Worm (Caenorhabditis elegans) whole organism, L2 larva: ENCODE data around the gene C55A6.10.
"Not testable (repeated sequence)": the region's sequence is repeated elsewhere in the genome, so short reads cannot be mapped to it uniquely, and the experiment has no call there.

Experiments used
- C34F6.9 ChIP-seq: fragments of 150-350 bp; optimal IDR thresholded peaks from 2 replicates; lab custom pipeline; 2014; ENCODE audit warnings: missing biosample characterization, missing genetic modification characterization
- F13H6.1 ChIP-seq: sonication (generic microtip); optimal IDR thresholded peaks from 2 replicates; lab custom pipeline; 2016; ENCODE audit warnings: missing genetic modification characterization, missing compliant biosample characterization
- ama-1 ChIP-seq: fragments of 150-350 bp; optimal IDR thresholded peaks from 2 replicates; lab custom pipeline; 2018; ENCODE audit warnings: inconsistent platforms
- blmp-1 ChIP-seq: sonication (generic microtip); optimal IDR thresholded peaks from 2 replicates; lab custom pipeline; 2017; ENCODE audit warnings: missing genetic modification characterization, mild to moderate bottlenecking, missing compliant biosample characterization, antibody characterized with exemption, moderate library complexity; ENCODE audit not compliant: insufficient read depth
- crh-2 ChIP-seq: sonication (generic microtip); optimal IDR thresholded peaks from 2 replicates; lab custom pipeline; 2017; ENCODE audit warnings: missing biosample characterization, missing genetic modification characterization
- dmd-4 ChIP-seq: sonication (generic microtip); optimal IDR thresholded peaks from 2 replicates; lab custom pipeline; 2017; ENCODE audit warnings: missing biosample characterization, missing genetic modification characterization
- egl-27 ChIP-seq: sonication (generic microtip); optimal IDR thresholded peaks from 3 replicates; lab custom pipeline; 2017; ENCODE audit warnings: missing biosample characterization, missing genetic modification reagents, missing genetic modification characterization
- elt-3 ChIP-seq: sonication (generic microtip); optimal IDR thresholded peaks from 2 replicates; lab custom pipeline; 2017; ENCODE audit warnings: missing biosample characterization, missing genetic modification characterization
- fos-1 ChIP-seq: fragments of 150-350 bp; optimal IDR thresholded peaks from 2 replicates; lab custom pipeline; 2014; ENCODE audit warnings: missing biosample characterization, missing genetic modification characterization
- gmeb-1 ChIP-seq: fragments of 150-350 bp; optimal IDR thresholded peaks from 2 replicates; lab custom pipeline; 2014; ENCODE audit warnings: missing biosample characterization, missing genetic modification characterization
- lin-11 ChIP-seq: fragments of 150-350 bp; sonication (generic microtip); optimal IDR thresholded peaks from 2 replicates; lab custom pipeline; 2014; ENCODE audit warnings: missing biosample characterization, missing genetic modification characterization, inconsistent platforms, mixed read lengths
- lin-13 ChIP-seq: fragments of 150-350 bp; optimal IDR thresholded peaks from 2 replicates; lab custom pipeline; 2014; ENCODE audit warnings: missing biosample characterization, missing genetic modification reagents, missing genetic modification characterization
- lin-39 ChIP-seq: fragments of 150-350 bp; optimal IDR thresholded peaks from 2 replicates; lab custom pipeline; 2014; ENCODE audit warnings: missing biosample characterization, missing genetic modification reagents, missing genetic modification characterization
- lsy-2 ChIP-seq, 2 experiments: fragments of 150-350 bp in 1 of 2; sonication (generic microtip) in 1 of 2; optimal IDR thresholded peaks; 2 replicates each; lab custom pipeline; 2014 to 2017; ENCODE audit warnings: missing biosample characterization in 2 of 2, missing genetic modification characterization in 2 of 2
- mab-5 ChIP-seq: fragments of 150-350 bp; optimal IDR thresholded peaks from 2 replicates; lab custom pipeline; 2014; ENCODE audit warnings: missing biosample characterization, missing genetic modification characterization
- mdl-1 ChIP-seq, 2 experiments: fragments of 150-350 bp in 1 of 2; sonication (generic microtip) in 1 of 2; optimal IDR thresholded peaks; 2 replicates each; lab custom pipeline; 2017; ENCODE audit warnings: missing biosample characterization in 2 of 2, missing genetic modification characterization in 2 of 2
- nhr-10 ChIP-seq: sonication (generic microtip); optimal IDR thresholded peaks from 2 replicates; lab custom pipeline; 2017; ENCODE audit warnings: missing biosample characterization, missing genetic modification characterization
- nhr-12 ChIP-seq: fragments of 150-350 bp; optimal IDR thresholded peaks from 2 replicates; lab custom pipeline; 2014; ENCODE audit warnings: missing biosample characterization, missing genetic modification characterization
- nhr-129 ChIP-seq: fragments of 150-350 bp; optimal IDR thresholded peaks from 2 replicates; lab custom pipeline; 2014; ENCODE audit warnings: missing biosample characterization, missing genetic modification characterization
- nhr-21 ChIP-seq: fragments of 150-350 bp; optimal IDR thresholded peaks from 2 replicates; lab custom pipeline; 2014; ENCODE audit warnings: missing biosample characterization, missing genetic modification characterization
- nhr-23 ChIP-seq: fragments of 150-350 bp; optimal IDR thresholded peaks from 2 replicates; lab custom pipeline; 2014; ENCODE audit warnings: missing biosample characterization, missing genetic modification reagents, missing genetic modification characterization
- nhr-237 ChIP-seq: fragments of 150-350 bp; optimal IDR thresholded peaks from 2 replicates; lab custom pipeline; 2014; ENCODE audit warnings: missing biosample characterization, missing genetic modification characterization
- nhr-25 ChIP-seq: fragments of 150-350 bp; sonication (generic microtip); optimal IDR thresholded peaks from 3 replicates; lab custom pipeline; 2014; ENCODE audit warnings: missing biosample characterization, missing genetic modification characterization
- nhr-6 ChIP-seq: fragments of 150-350 bp; optimal IDR thresholded peaks from 2 replicates; lab custom pipeline; 2014; ENCODE audit warnings: missing biosample characterization, missing genetic modification characterization
- peb-1 ChIP-seq: fragments of 150-350 bp; optimal IDR thresholded peaks from 2 replicates; lab custom pipeline; 2014; ENCODE audit warnings: missing biosample characterization, missing genetic modification characterization
- sem-4 ChIP-seq: fragments of 150-350 bp; optimal IDR thresholded peaks from 2 replicates; lab custom pipeline; 2014; ENCODE audit warnings: missing biosample characterization, missing genetic modification reagents, missing genetic modification characterization
- skn-1 ChIP-seq: sonication (generic microtip); optimal IDR thresholded peaks from 2 replicates; lab custom pipeline; 2017; ENCODE audit warnings: missing biosample characterization, missing genetic modification characterization
- sma-3 ChIP-seq: sonication (generic microtip); optimal IDR thresholded peaks from 2 replicates; lab custom pipeline; 2016; ENCODE audit warnings: missing genetic modification reagents, missing genetic modification characterization, missing compliant biosample characterization
- sma-9 ChIP-seq, 2 experiments: fragments of 150-350 bp in 1 of 2; sonication (generic microtip) in 1 of 2; optimal IDR thresholded peaks; 2 replicates each; lab custom pipeline; 2014 to 2016; ENCODE audit warnings: missing genetic modification characterization in 2 of 2, mild to moderate bottlenecking in 1 of 2, missing biosample characterization in 1 of 2, missing compliant biosample characterization in 1 of 2, missing genetic modification reagents in 1 of 2, moderate library complexity in 1 of 2
- unc-55 ChIP-seq: fragments of 150-350 bp; sonication (generic microtip); optimal IDR thresholded peaks from 3 replicates; lab custom pipeline; 2014; ENCODE audit warnings: missing biosample characterization, missing genetic modification reagents, missing genetic modification characterization
- unc-62 ChIP-seq: fragments of 150-350 bp; optimal IDR thresholded peaks from 2 replicates; lab custom pipeline; 2014; ENCODE audit warnings: missing biosample characterization, missing genetic modification reagents, missing genetic modification characterization
- zag-1 ChIP-seq: fragments of 150-350 bp; optimal IDR thresholded peaks from 2 replicates; lab custom pipeline; 2014; ENCODE audit warnings: missing biosample characterization, missing genetic modification characterization
- ztf-1 ChIP-seq: fragments of 200-800 bp; sonication (Bioruptor generic); conservative IDR thresholded peaks from 2 replicates; pipeline ENCODE4 v1.3.6; 2022; ENCODE audit warnings: missing genetic modification characterization, missing compliant biosample characterization
- ztf-11 ChIP-seq: sonication (generic microtip); optimal IDR thresholded peaks from 2 replicates; lab custom pipeline; 2017; ENCODE audit warnings: missing biosample characterization, missing genetic modification characterization

Gene C55A6.10

DNA sequence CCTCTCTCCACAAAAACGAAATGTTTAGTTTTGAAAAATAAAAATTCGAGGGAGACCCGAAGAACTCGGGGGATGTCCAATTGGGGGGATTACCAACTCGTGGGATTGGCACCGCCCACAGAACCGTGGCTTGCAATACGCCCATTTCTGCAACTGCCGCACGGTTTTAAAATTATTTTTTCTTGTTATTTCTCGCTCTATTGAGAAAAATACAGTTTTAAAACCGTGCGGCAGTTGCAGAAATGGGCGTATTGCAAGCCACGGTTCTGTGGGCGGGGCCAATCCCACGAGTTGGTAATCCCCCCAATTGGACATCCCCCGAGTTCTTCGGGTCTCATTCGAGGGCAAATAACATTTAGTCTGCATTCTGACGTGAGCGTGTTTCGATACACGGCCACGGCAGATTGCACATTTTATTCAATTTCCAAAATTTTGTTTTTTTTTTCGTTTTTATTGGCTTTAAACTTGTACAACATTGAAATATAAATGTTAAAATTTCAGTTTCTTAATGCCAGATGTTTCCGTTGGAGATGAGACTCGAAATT lies at the start of gene C55A6.10, which contains the start of gene C55A6.1:
Gene C55A6.10, plus strand, starts transcription at position 495 of the 545 bp plus-strand sequence.
Gene C55A6.1, minus strand, starts transcription at position 116 of the 545 bp plus-strand sequence.
- TF ChIP-seq F13H6.1 (tag; lab: Kevin White, UChicago) = peak; percentile 85
- peak; percentile 54 for TF ChIP-seq nhr-129 (tag; lab: Kevin White, UChicago)
- peak; percentile 69 for TF ChIP-seq sma-9 (GFP tag; optimal IDR thresholded peaks at IDR 0.05; lab: Kevin White, UChicago)
- not testable (repeated sequence) for TF ChIP-seq sma-9 (tag; optimal IDR thresholded peaks at IDR 0.05; lab: Kevin White, UChicago)
- TF ChIP-seq nhr-6 (tag; lab: Kevin White, UChicago) = peak; percentile 18
- peak; percentile 73 for TF ChIP-seq crh-2 (tag; lab: Kevin White, UChicago)
- TF ChIP-seq zag-1 (tag; lab: Kevin White, UChicago) = peak; percentile 2
- peak; percentile 70 for TF ChIP-seq lin-11 (tag; lab: Kevin White, UChicago)
- peak in 1 of 2 experiments; percentile 8 for TF ChIP-seq mdl-1 (tag; optimal IDR thresholded peaks at IDR 0.05; lab: Kevin White, UChicago)
- TF ChIP-seq nhr-21 (tag; lab: Kevin White, UChicago) = peak; percentile 40
- TF ChIP-seq lin-13 (GFP tag; lab: Kevin White, UChicago) = peak; percentile 69
- peak; percentile 10 for TF ChIP-seq blmp-1
- peak; percentile 25 for TF ChIP-seq fos-1 (tag; lab: Kevin White, UChicago)
- peak; percentile 34 to 73 for TF ChIP-seq lsy-2 (tag; optimal IDR thresholded peaks at IDR 0.05; lab: Kevin White, UChicago)
- peak; percentile 74 for TF ChIP-seq nhr-25 (tag; lab: Kevin White, UChicago)
- TF ChIP-seq sma-3 (GFP tag; lab: Kevin White, UChicago) = peak; percentile 83
- peak; percentile 63 for TF ChIP-seq C34F6.9 (tag; lab: Kevin White, UChicago)
- peak; percentile 66 for TF ChIP-seq unc-55 (GFP tag; lab: Kevin White, UChicago)
- peak; percentile 46 for TF ChIP-seq sem-4
- peak; percentile 59 for TF ChIP-seq gmeb-1 (tag; lab: Kevin White, UChicago)

DNA sequence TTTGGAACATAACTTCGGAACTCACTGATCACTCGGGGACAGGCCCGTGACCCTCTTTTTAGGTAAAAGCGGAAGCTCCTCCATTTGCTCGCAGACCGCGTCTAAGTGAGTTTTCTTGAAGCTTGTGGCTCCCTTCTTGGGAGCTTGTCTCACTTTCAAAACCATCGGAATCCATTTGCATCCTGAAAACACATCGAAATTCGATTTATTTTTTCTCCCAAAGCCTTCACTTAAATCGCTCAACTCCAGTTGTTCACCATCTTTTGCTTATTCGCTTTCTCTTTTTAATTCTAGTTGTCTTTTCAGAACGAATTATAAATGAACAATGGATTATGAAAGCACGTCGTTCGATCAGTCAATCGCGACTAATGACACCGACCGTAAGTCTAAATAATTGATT lies 45.9 kb upstream of the C55A6.10 start, which contains the start of gene T11F9.1:
Gene T11F9.1, plus strand, starts transcription at position 301 of the 400 bp plus-strand sequence.
- no peak for TF ChIP-seq sem-4
- no peak for TF ChIP-seq nhr-23 (tag; lab: Kevin White, UChicago)
- no peak for TF ChIP-seq elt-3 (tag; lab: Kevin White, UChicago)
- no peak for TF ChIP-seq crh-2 (tag; lab: Kevin White, UChicago)
- no peak for TF ChIP-seq mab-5
- TF ChIP-seq skn-1 = no peak
- no peak for TF ChIP-seq unc-55 (GFP tag; lab: Kevin White, UChicago)
- no peak for TF ChIP-seq ama-1
- no peak for TF ChIP-seq nhr-10 (tag; lab: Kevin White, UChicago)
- no peak for TF ChIP-seq peb-1 (tag; lab: Kevin White, UChicago)
- TF ChIP-seq egl-27 (tag; lab: Kevin White, UChicago) = no peak
- TF ChIP-seq nhr-12 (tag; lab: Kevin White, UChicago) = no peak
- TF ChIP-seq lin-11 (tag; lab: Kevin White, UChicago) = no peak
- no peak for TF ChIP-seq nhr-237
- no peak for TF ChIP-seq F13H6.1 (tag; lab: Kevin White, UChicago)
- TF ChIP-seq dmd-4 (tag; lab: Kevin White, UChicago) = no peak
- TF ChIP-seq sma-9 (GFP tag; optimal IDR thresholded peaks at IDR 0.05; lab: Kevin White, UChicago) = no peak
- TF ChIP-seq sma-9 (tag; optimal IDR thresholded peaks at IDR 0.05; lab: Kevin White, UChicago) = no peak
- TF ChIP-seq unc-62 (GFP tag; lab: Kevin White, UChicago) = no peak
- TF ChIP-seq lin-39 (tag; lab: Kevin White, UChicago) = no peak
- TF ChIP-seq lsy-2 (tag; optimal IDR thresholded peaks at IDR 0.05; lab: Kevin White, UChicago) = no peak

DNA sequence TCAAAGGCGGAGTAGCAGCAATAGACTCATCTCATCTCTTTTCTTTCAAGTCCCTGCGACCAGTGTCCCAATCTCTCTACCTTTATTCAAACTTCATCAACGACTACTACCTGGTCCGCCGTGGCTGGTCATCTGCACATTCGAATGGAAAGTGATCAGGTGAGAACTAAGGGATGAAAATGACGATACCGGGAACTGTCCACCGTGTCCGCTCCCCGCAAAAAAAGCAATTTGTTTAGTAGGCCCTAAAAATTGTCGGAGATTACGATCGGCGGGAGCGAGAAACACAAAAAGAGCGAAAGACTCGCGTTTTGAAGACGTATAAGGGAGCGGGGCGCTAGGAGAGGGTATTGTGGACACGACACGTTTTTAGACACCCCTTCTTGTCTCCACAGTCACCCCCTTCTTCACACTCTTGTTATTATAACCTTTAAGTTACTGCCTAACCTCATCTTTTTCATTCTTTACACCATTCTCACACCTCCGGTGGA lies 42.1 kb upstream of the C55A6.10 start, which contains the start of gene zipt-16:
Gene zipt-16, plus strand, starts transcription at position 51 of the 491 bp plus-strand sequence.
- TF ChIP-seq gmeb-1 (tag; lab: Kevin White, UChicago) = no peak
- 0 out of 2 replicates have a peak, but pooled peaks have one; percentile 60 for TF ChIP-seq ztf-1 (GFP tag; lab: Robert Waterston, UW)
- TF ChIP-seq ztf-11 (tag; lab: Kevin White, UChicago) = no peak
- no peak for TF ChIP-seq skn-1
- no peak for TF ChIP-seq lin-39 (tag; lab: Kevin White, UChicago)
- no peak for TF ChIP-seq lsy-2 (tag; optimal IDR thresholded peaks at IDR 0.05; lab: Kevin White, UChicago)
